Worm (Caenorhabditis elegans): ENCODE data around the gene Y7A9D.1.
"Not testable (repeated sequence)": the region's sequence is repeated elsewhere in the genome, so short reads cannot be mapped to it uniquely, and the experiment has no call there.

ce11 chrIV:16424337-16424736, 42.3 kb upstream of the Y7A9D.1 start, which contains the start of gene Y10G11A.1:
- not testable (repeated sequence) for TF ChIP-seq nhr-76 (tag; optimal IDR thresholded peaks at IDR 0.05); unc-39 (tag; optimal IDR thresholded peaks at IDR 0.05); snpc-4 (tag; optimal IDR thresholded peaks at IDR 0.05); nhr-28 (tag; optimal IDR thresholded peaks at IDR 0.05); sptf-1 (tag; optimal IDR thresholded peaks at IDR 0.05); M03D4.4 (tag; optimal IDR thresholded peaks at IDR 0.05); tbx-8 (GFP tag; optimal IDR thresholded peaks at IDR 0.05); unc-62 (GFP tag; optimal IDR thresholded peaks at IDR 0.05); hlh-1 (tag; optimal IDR thresholded peaks at IDR 0.05); elt-3 (tag; optimal IDR thresholded peaks at IDR 0.05); blmp-1 (tag; optimal IDR thresholded peaks at IDR 0.05); ces-1 (GFP tag; optimal IDR thresholded peaks at IDR 0.05)
